Worm (Caenorhabditis elegans) whole organism, L3 larva: ENCODE measurements around the gene F13E6.2.

Experiments
- R02D3.7 ChIP-seq: fragments of 150-350 bp; optimal IDR thresholded peaks from 2 replicates; lab custom pipeline; 2014; ENCODE audit warnings: missing biosample characterization, missing genetic modification characterization
- ZK546.5 ChIP-seq: sonication (generic microtip); optimal IDR thresholded peaks from 2 replicates; lab custom pipeline; 2017; ENCODE audit warnings: missing biosample characterization, missing genetic modification characterization
- aly-2 ChIP-seq: fragments of 150-350 bp; optimal IDR thresholded peaks from 2 replicates; lab custom pipeline; 2014; ENCODE audit warnings: missing biosample characterization, missing genetic modification characterization
- ceh-16 ChIP-seq: sonication (generic microtip); optimal IDR thresholded peaks from 2 replicates; lab custom pipeline; 2017; ENCODE audit warnings: missing biosample characterization, missing genetic modification characterization
- ceh-28 ChIP-seq: fragments of 150-350 bp; optimal IDR thresholded peaks from 2 replicates; lab custom pipeline; 2014; ENCODE audit warnings: missing biosample characterization, missing genetic modification reagents, missing genetic modification characterization
- daf-12 ChIP-seq: fragments of 150-350 bp; optimal IDR thresholded peaks from 2 replicates; lab custom pipeline; 2014; ENCODE audit warnings: missing biosample characterization, missing genetic modification reagents, missing genetic modification characterization
- elt-1 ChIP-seq: fragments of 150-350 bp; optimal IDR thresholded peaks from 2 replicates; lab custom pipeline; 2014; ENCODE audit warnings: missing biosample characterization, missing genetic modification characterization
- elt-2 ChIP-seq: sonication (generic microtip); optimal IDR thresholded peaks from 2 replicates; lab custom pipeline; 2016; ENCODE audit warnings: missing genetic modification reagents, mild to moderate bottlenecking, missing genetic modification characterization, missing compliant biosample characterization
- elt-3 ChIP-seq, 3 experiments: fragments of 150-350 bp in 1 of 3; sonication (generic microtip) in 2 of 3; optimal IDR thresholded peaks; 2 replicates in 2 of 3; 4 replicates in 1 of 3; lab custom pipeline; 2014 to 2017; ENCODE audit warnings: missing biosample characterization in 3 of 3, missing genetic modification characterization in 3 of 3
- eor-1 ChIP-seq, 2 experiments: fragments of 150-350 bp; optimal IDR thresholded peaks; 2 replicates each; lab custom pipeline; 2014 to 2018; ENCODE audit warnings: missing biosample characterization in 2 of 2, missing genetic modification characterization in 2 of 2
- fkh-10 ChIP-seq: sonication (generic microtip); optimal IDR thresholded peaks from 2 replicates; lab custom pipeline; 2017; ENCODE audit warnings: missing biosample characterization, missing genetic modification reagents, missing genetic modification characterization
- fkh-2 ChIP-seq: fragments of 150-350 bp; optimal IDR thresholded peaks from 2 replicates; lab custom pipeline; 2014; ENCODE audit warnings: missing biosample characterization, missing genetic modification reagents, missing genetic modification characterization
- hmg-11 ChIP-seq: sonication (generic microtip); optimal IDR thresholded peaks from 2 replicates; lab custom pipeline; 2016; ENCODE audit warnings: missing genetic modification characterization, missing compliant biosample characterization
- jun-1 ChIP-seq: fragments of 150-350 bp; optimal IDR thresholded peaks from 2 replicates; lab custom pipeline; 2014; ENCODE audit warnings: missing biosample characterization, missing genetic modification reagents, missing genetic modification characterization
- lin-15B ChIP-seq: fragments of 150-350 bp; optimal IDR thresholded peaks from 2 replicates; lab custom pipeline; 2014; ENCODE audit warnings: missing biosample characterization, missing genetic modification characterization
- lin-39 ChIP-seq: fragments of 150-350 bp; optimal IDR thresholded peaks from 2 replicates; lab custom pipeline; 2018; ENCODE audit warnings: missing biosample characterization, missing genetic modification reagents, missing genetic modification characterization
- lsy-12 ChIP-seq: sonication (generic microtip); optimal IDR thresholded peaks from 2 replicates; lab custom pipeline; 2016; ENCODE audit warnings: mild to moderate bottlenecking, missing genetic modification characterization, missing compliant biosample characterization
- mdl-1 ChIP-seq: fragments of 150-350 bp; optimal IDR thresholded peaks from 2 replicates; lab custom pipeline; 2014; ENCODE audit warnings: missing biosample characterization, missing genetic modification characterization
- mml-1 ChIP-seq: fragments of 150-350 bp; sonication (generic microtip); optimal IDR thresholded peaks from 3 replicates; lab custom pipeline; 2014; ENCODE audit warnings: missing biosample characterization, missing genetic modification characterization
- nfya-1 ChIP-seq: sonication (generic microtip); optimal IDR thresholded peaks from 2 replicates; lab custom pipeline; 2017; ENCODE audit warnings: missing genetic modification characterization, mild to moderate bottlenecking, missing compliant biosample characterization, antibody characterized with exemption, moderate library complexity; ENCODE audit not compliant: insufficient read depth
- nhr-11 ChIP-seq: fragments of 150-350 bp; optimal IDR thresholded peaks from 2 replicates; lab custom pipeline; 2014; ENCODE audit warnings: missing biosample characterization, missing genetic modification characterization
- nhr-12 ChIP-seq: fragments of 150-350 bp; optimal IDR thresholded peaks from 2 replicates; lab custom pipeline; 2014; ENCODE audit warnings: missing biosample characterization, missing genetic modification characterization
- nhr-23 ChIP-seq: fragments of 150-350 bp; optimal IDR thresholded peaks from 2 replicates; lab custom pipeline; 2014; ENCODE audit warnings: missing biosample characterization, missing genetic modification reagents, missing genetic modification characterization
- nhr-237 ChIP-seq: fragments of 150-350 bp; optimal IDR thresholded peaks from 2 replicates; lab custom pipeline; 2014; ENCODE audit warnings: missing biosample characterization, missing genetic modification characterization
- nhr-25 ChIP-seq: sonication (generic microtip); optimal IDR thresholded peaks from 2 replicates; lab custom pipeline; 2017; ENCODE audit warnings: missing biosample characterization, missing genetic modification characterization
- pha-4 ChIP-seq: fragments of 150-350 bp; optimal IDR thresholded peaks from 2 replicates; lab custom pipeline; 2014; ENCODE audit warnings: missing biosample characterization, missing genetic modification reagents, missing genetic modification characterization
- pqm-1 ChIP-seq: fragments of 150-350 bp; optimal IDR thresholded peaks from 2 replicates; lab custom pipeline; 2017; ENCODE audit warnings: missing biosample characterization, missing genetic modification characterization, inconsistent platforms
- skn-1 ChIP-seq: fragments of 150-350 bp; optimal IDR thresholded peaks from 2 replicates; lab custom pipeline; 2014; ENCODE audit warnings: missing biosample characterization, missing genetic modification characterization
- snpc-4 ChIP-seq: fragments of 150-350 bp; optimal IDR thresholded peaks from 2 replicates; lab custom pipeline; 2014; ENCODE audit warnings: missing biosample characterization, missing genetic modification characterization
- tbx-2 ChIP-seq: sonication (generic microtip); optimal IDR thresholded peaks from 2 replicates; lab custom pipeline; 2016; ENCODE audit warnings: mild to moderate bottlenecking, missing genetic modification characterization, missing compliant biosample characterization
- unc-39 ChIP-seq: sonication (generic microtip); optimal IDR thresholded peaks from 4 replicates; lab custom pipeline; 2017; ENCODE audit warnings: missing biosample characterization, missing genetic modification characterization
- unc-62 ChIP-seq: fragments of 150-350 bp; sonication (generic microtip); optimal IDR thresholded peaks from 4 replicates; lab custom pipeline; 2014; ENCODE audit warnings: missing biosample characterization, missing genetic modification reagents, missing genetic modification characterization
- zag-1 ChIP-seq: fragments of 150-350 bp; optimal IDR thresholded peaks from 2 replicates; lab custom pipeline; 2014; ENCODE audit warnings: missing biosample characterization, missing genetic modification characterization
- ztf-11 ChIP-seq: fragments of 150-350 bp; optimal IDR thresholded peaks from 2 replicates; lab custom pipeline; 2014; ENCODE audit warnings: missing biosample characterization, missing genetic modification characterization

Gene F13E6.2

DNA sequence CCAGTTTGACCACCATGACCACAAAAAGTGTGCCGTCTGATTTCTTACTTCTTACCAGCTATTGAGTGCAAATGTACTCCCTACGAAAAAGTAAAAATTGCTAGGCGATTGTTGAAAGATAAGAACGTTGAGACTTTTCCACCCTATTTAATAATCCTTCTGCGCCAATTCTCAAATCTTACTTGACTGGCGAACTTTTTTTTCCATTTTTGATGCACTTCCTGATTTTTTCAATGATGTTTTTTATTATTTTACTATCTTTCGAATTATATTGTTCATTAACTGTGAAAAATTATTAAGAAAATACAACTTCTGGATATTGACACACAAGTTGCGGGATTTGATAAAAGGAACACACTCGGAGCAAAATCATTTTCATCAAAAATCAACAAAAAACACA lies 38.5 kb downstream of the F13E6.2 start, which contains the start of gene daf-12:
Gene daf-12 (plus strand): TSS at position 301 of the 400 bp plus-strand sequence.
- no peak for TF ChIP-seq lsy-12
- no peak for TF ChIP-seq nhr-11
- TF ChIP-seq jun-1 (tag; lab: Kevin White, UChicago), result no peak
- no peak for TF ChIP-seq ZK546.5 (tag; lab: Kevin White, UChicago)
- TF ChIP-seq nfya-1 (tag; lab: Kevin White, UChicago), result no peak
- no peak for TF ChIP-seq aly-2 (tag; lab: Kevin White, UChicago)
- no peak for TF ChIP-seq ztf-11 (tag; lab: Kevin White, UChicago)
- TF ChIP-seq mml-1 (tag; lab: Kevin White, UChicago), result no peak
- no peak for TF ChIP-seq nhr-237 (tag; lab: Kevin White, UChicago)
- TF ChIP-seq hmg-11 (tag; lab: Kevin White, UChicago), result no peak
- no peak for TF ChIP-seq unc-39 (tag; lab: Kevin White, UChicago)
- no peak for TF ChIP-seq fkh-2
- TF ChIP-seq elt-3 (tag; optimal IDR thresholded peaks at IDR 0.05; lab: Kevin White, UChicago), result no peak
- no peak for TF ChIP-seq eor-1 (tag; optimal IDR thresholded peaks at IDR 0.05; lab: Kevin White, UChicago)
- no peak for TF ChIP-seq R02D3.7
- TF ChIP-seq elt-1 (tag; lab: Kevin White, UChicago), result no peak
- no peak for TF ChIP-seq mdl-1 (tag; lab: Kevin White, UChicago)
- no peak for TF ChIP-seq nhr-12 (tag; lab: Kevin White, UChicago)
- no peak for TF ChIP-seq elt-2 (tag; lab: Kevin White, UChicago)
- TF ChIP-seq, all 47 proteins: peak for 0

DNA sequence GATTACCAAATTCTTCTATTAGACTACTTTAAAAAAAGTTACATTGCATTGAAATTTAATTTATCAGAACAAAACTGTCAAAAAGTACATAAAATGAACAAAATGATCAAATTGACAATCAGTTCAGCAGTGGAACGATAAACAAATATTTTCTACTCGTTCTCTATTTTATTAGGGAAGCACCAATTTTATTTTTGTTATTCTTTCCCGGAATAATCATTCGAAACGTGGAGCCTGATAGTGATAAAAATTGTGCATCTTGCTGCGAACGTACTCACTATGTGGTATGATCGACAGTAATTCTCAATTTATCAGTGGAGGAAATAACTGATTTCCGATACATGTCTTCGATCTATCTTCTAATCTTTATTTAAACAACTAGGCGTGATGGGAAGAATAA lies 42.2 kb downstream of the F13E6.2 start:
- no peak for TF ChIP-seq fkh-10 (GFP tag; lab: Kevin White, UChicago)
- peak; percentile 16 for TF ChIP-seq pqm-1
- TF ChIP-seq elt-2 (tag; lab: Kevin White, UChicago), result peak; percentile 81
- TF ChIP-seq nhr-12 (tag; lab: Kevin White, UChicago), result no peak
- no peak for TF ChIP-seq nfya-1 (tag; lab: Kevin White, UChicago)
- no peak for TF ChIP-seq eor-1 (tag; optimal IDR thresholded peaks at IDR 0.05; lab: Kevin White, UChicago)
- no peak for TF ChIP-seq tbx-2 (tag; lab: Kevin White, UChicago)
- TF ChIP-seq lin-39, result no peak
- no peak for TF ChIP-seq nhr-23 (tag; lab: Kevin White, UChicago)
- no peak for TF ChIP-seq ceh-16
- no peak for TF ChIP-seq snpc-4
- TF ChIP-seq fkh-2, result no peak
- TF ChIP-seq, all 47 proteins: peak for 2

ce11 chrX:10630952-10631351 lies 43.1 kb downstream of the F13E6.2 start:
- no peak for TF ChIP-seq lin-15B (tag; lab: Kevin White, UChicago)
- no peak for TF ChIP-seq mml-1 (tag; lab: Kevin White, UChicago)
- no peak for TF ChIP-seq skn-1
- TF ChIP-seq pqm-1, result no peak
- TF ChIP-seq jun-1 (tag; lab: Kevin White, UChicago), result no peak
- no peak for TF ChIP-seq fkh-2
- TF ChIP-seq ceh-16, result no peak
- TF ChIP-seq unc-39 (tag; lab: Kevin White, UChicago), result no peak
- no peak for TF ChIP-seq elt-1 (tag; lab: Kevin White, UChicago)
- TF ChIP-seq daf-12 (tag; lab: Kevin White, UChicago), result no peak
- no peak for TF ChIP-seq ceh-28 (tag; lab: Kevin White, UChicago)
- no peak for TF ChIP-seq R02D3.7
- TF ChIP-seq tbx-2 (tag; lab: Kevin White, UChicago), result no peak
- TF ChIP-seq nhr-11, result no peak
- TF ChIP-seq nfya-1 (tag; lab: Kevin White, UChicago), result no peak

ce11 chrX:10630059-10630791 lies 43.9 kb downstream of the F13E6.2 start:
- TF ChIP-seq unc-62 (GFP tag; lab: Kevin White, UChicago) (no peak), nhr-23 (tag; lab: Kevin White, UChicago) (peak; percentile 91), ztf-11 (tag; lab: Kevin White, UChicago) (no peak), elt-3 (tag; optimal IDR thresholded peaks at IDR 0.05; lab: Kevin White, UChicago) (no peak), zag-1 (tag; lab: Kevin White, UChicago) (no peak), fkh-2 (no peak), lsy-12 (no peak), ceh-28 (tag; lab: Kevin White, UChicago) (no peak), ZK546.5 (tag; lab: Kevin White, UChicago) (no peak), pha-4 (peak; percentile 55), elt-2 (tag; lab: Kevin White, UChicago) (peak; percentile 94), daf-12 (tag; lab: Kevin White, UChicago) (no peak), pqm-1 (peak; percentile 32), skn-1 (no peak), mml-1 (tag; lab: Kevin White, UChicago) (no peak), elt-1 (tag; lab: Kevin White, UChicago) (peak; percentile 32), nhr-25 (tag; lab: Kevin White, UChicago) (peak; percentile 80)
